Fruit fly (Drosophila melanogaster): ENCODE results near the gene CG7251.

CG7251 gene

DNA sequence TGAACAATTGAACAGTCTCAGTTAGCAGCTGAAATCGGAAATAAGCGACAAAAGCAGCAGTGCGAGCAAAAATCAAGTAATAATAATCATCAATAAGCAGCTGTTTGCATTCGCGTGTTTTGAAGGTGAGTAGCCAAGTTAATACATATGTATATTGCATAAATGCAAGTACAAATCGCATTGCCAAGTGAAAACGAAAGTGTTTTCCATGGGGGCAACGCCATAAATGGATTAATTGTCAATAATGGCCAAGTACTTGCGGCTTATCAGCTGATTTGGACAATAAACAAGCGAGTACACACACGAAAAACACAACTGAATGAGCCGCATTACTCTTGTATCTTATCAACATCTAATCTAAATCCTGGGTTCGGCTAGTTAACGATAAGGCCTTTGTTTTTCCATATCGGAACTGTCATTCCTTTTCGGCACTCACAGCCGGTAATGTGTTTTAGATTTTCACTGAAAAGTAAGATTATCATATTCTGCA lies 40.9 kb downstream of the CG7251 start (continued):
- TF ChIP-seq CG9437 (GFP tag; optimal IDR thresholded peaks at IDR 0.05) = no peak
- no peak for TF ChIP-seq Kr (GFP tag; optimal IDR thresholded peaks at IDR 0.05)
- TF ChIP-seq BtbVII (GFP tag; optimal IDR thresholded peaks at IDR 0.05) = peak; percentile 3
- TF ChIP-seq CG9876 (GFP tag; optimal IDR thresholded peaks at IDR 0.05) = no peak
- TF ChIP-seq disco-r (GFP tag; optimal IDR thresholded peaks at IDR 0.05) = no peak
- TF ChIP-seq kah (GFP tag; optimal IDR thresholded peaks at IDR 0.05) = no peak
- peak; percentile 34 for TF ChIP-seq wek (GFP tag; optimal IDR thresholded peaks at IDR 0.05)
- TF ChIP-seq CG15011 (GFP tag; optimal IDR thresholded peaks at IDR 0.05) = no peak
- TF ChIP-seq Ets65A (GFP tag) = no peak
- TF ChIP-seq Six4 (GFP tag; optimal IDR thresholded peaks at IDR 0.05) = no peak
- no peak for TF ChIP-seq CG15601 (tag; optimal IDR thresholded peaks at IDR 0.05)

DNA sequence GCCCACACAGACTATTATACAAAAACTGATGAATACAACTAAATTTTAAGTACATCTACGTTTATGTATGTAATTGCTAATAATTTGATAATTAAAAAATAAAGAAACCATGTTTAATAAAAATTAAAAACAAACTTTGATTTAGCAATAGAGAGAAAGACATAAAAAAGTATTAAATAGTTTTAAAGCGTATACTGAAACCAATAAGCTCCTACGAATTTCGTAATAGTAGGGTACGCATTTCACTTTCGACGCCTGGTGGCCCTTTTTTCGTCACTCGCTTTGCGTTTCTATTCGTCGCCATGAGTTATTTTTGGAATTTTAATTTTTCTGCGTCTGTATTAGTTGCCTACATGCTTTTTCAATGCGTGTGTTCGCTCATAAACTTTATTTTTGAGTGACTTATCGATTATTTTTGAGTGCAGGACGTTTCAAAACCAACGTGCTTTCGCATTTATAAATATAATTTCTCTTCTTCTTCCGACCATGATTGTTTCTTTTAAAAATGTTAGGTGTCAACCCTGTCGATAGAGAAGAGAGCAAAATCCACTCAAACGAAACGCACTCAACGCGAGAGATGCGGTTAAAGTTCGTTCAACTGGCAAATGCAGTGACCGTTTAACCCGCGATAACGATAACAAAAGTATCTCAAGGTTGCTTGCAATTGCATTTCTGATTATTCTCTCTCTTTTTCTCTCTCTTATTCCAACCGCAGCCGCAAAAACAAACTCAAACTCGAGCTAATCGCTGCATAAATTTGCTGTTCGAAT lies 41.5 kb downstream of the CG7251 start, which contains the start of gene Oscillin:
Oscillin (plus strand) TSS at position 569 of the 770 bp plus-strand sequence.
- TF ChIP-seq CG16863 (GFP tag; optimal IDR thresholded peaks at IDR 0.05) (no peak), run (tag; optimal IDR thresholded peaks at IDR 0.05) (no peak), zfh2 (GFP tag; optimal IDR thresholded peaks at IDR 0.05) (no peak), CG9797 (GFP tag; optimal IDR thresholded peaks at IDR 0.05) (no peak), emc (GFP tag; optimal IDR thresholded peaks at IDR 0.05) (no peak), CG3281 (GFP tag; optimal IDR thresholded peaks at IDR 0.05) (peak; percentile 80), dimm (GFP tag; IDR thresholded peaks at IDR 0.05) (no peak), CG31441 (GFP tag; IDR thresholded peaks at IDR 0.05) (peak; percentile 92), p53 (GFP tag; optimal IDR thresholded peaks at IDR 0.05) (no peak), fd96Cb (tag; optimal IDR thresholded peaks at IDR 0.05) (peak; percentile 80), Sox102F (GFP tag; optimal IDR thresholded peaks at IDR 0.05) (peak; percentile 91), Xrp1 (GFP tag; IDR thresholded peaks at IDR 0.05) (peak; percentile 94), dm (GFP tag; optimal IDR thresholded peaks at IDR 0.05) (peak; percentile 42), Sry-β (GFP tag; optimal IDR thresholded peaks at IDR 0.05) (no peak), sens (GFP tag) (peak; percentile 87), fd64A (GFP tag; optimal IDR thresholded peaks at IDR 0.05) (no peak), wor (GFP tag; IDR thresholded peaks at IDR 0.05) (peak; percentile 64), CG3407 (GFP tag; optimal IDR thresholded peaks at IDR 0.05) (peak; percentile 38), CG6683 (GFP tag; optimal IDR thresholded peaks at IDR 0.05) (peak; percentile 74), hkb (optimal IDR thresholded peaks at IDR 0.05) (no peak), hkb (GFP tag; IDR thresholded peaks at IDR 0.05) (peak; percentile 89), bsh (GFP tag; optimal IDR thresholded peaks at IDR 0.05) (peak in 1 of 2 experiments; percentile 93), Hsf (GFP tag; optimal IDR thresholded peaks at IDR 0.05) (peak; percentile 74), chif (GFP tag; optimal IDR thresholded peaks at IDR 0.05) (peak in 1 of 2 experiments; percentile 30), CG13624 (GFP tag; optimal IDR thresholded peaks at IDR 0.05) (peak; percentile 44), CG30403 (GFP tag; optimal IDR thresholded peaks at IDR 0.05) (peak; percentile 76), chm (GFP tag; IDR thresholded peaks at IDR 0.05) (peak; percentile 77; the same call in 1 of the 2 replicates), Dfd (GFP tag; optimal IDR thresholded peaks at IDR 0.05) (no peak), CG3065 (GFP tag; optimal IDR thresholded peaks at IDR 0.05) (peak; percentile 67), Mes4 (GFP tag; optimal IDR thresholded peaks at IDR 0.05) (peak; percentile 38), Tbp (GFP tag; optimal IDR thresholded peaks at IDR 0.05) (no peak), chinmo (GFP tag; IDR thresholded peaks at IDR 0.05; ENCODE audit: partially characterized antibody) (peak; percentile 85; the same call in 3 of the 4 replicates), Doc3 (GFP tag; IDR thresholded peaks at IDR 0.05; ENCODE audit: partially characterized antibody) (peak; percentile 45; the same call in 2 of the 3 replicates), ken (GFP tag; IDR thresholded peaks at IDR 0.05) (peak; percentile 68; the same call in 2 of the 3 replicates), CG6791 (GFP tag; IDR thresholded peaks at IDR 0.05; ENCODE audit: partially characterized antibody) (peak; percentile 95), lilli (GFP tag; optimal IDR thresholded peaks at IDR 0.05) (peak; percentile 57), Vsx1 (GFP tag; optimal IDR thresholded peaks at IDR 0.05) (no peak), cas (GFP tag; IDR thresholded peaks at IDR 0.05) (peak; percentile 36; the same call in 1 of the 2 replicates)
